Worm (Caenorhabditis elegans) whole organism, L4/young adult: ENCODE results near the gene gln-2.

Experiments used
- W03F9.2 ChIP-seq: fragments of 150-350 bp; optimal IDR thresholded peaks from 2 replicates; lab custom pipeline; 2014; ENCODE audit warnings: missing biosample characterization, missing genetic modification characterization
- him-1 ChIP-seq: sonication (generic microtip); optimal IDR thresholded peaks from 2 replicates; lab custom pipeline; 2016; ENCODE audit warnings: missing genotype, missing genetic modification reagents, missing genetic modification characterization, missing compliant biosample characterization

DNA sequence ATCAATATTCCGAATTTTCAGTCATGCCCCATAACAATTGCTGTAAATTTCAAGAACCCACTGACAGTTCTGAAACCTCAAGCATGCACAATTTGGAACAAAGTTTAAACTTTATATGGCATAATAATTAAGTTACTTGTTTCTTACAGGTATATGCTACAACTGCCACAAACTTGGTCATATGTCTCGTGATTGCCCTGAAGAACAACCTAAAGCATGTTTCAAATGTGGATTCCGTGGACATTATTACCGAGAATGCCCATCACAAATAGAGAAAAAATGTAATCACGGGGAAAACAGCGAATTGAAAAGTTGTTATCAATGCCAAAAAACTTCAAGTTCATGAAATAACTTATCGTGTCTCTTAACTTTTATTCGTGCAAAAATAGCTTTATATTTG, 31.6 kb downstream of the gln-2 start:
- TF ChIP-seq W03F9.2 (tag; lab: Kevin White, UChicago): no peak
- TF ChIP-seq him-1 (tag; lab: Kevin White, UChicago): no peak
